Worm (Caenorhabditis elegans) whole organism, L3 larva: ENCODE data around the gene C44B11.6.

Source experiments
- ZK546.5 ChIP-seq: sonication (generic microtip); optimal IDR thresholded peaks from 2 replicates; lab custom pipeline; 2017; ENCODE audit warnings: missing biosample characterization, missing genetic modification characterization
- aly-2 ChIP-seq: fragments of 150-350 bp; optimal IDR thresholded peaks from 2 replicates; lab custom pipeline; 2014; ENCODE audit warnings: missing biosample characterization, missing genetic modification characterization
- ama-1 ChIP-seq: fragments of 150-350 bp; optimal IDR thresholded peaks from 2 replicates; lab custom pipeline; 2018
- ceh-16 ChIP-seq: sonication (generic microtip); optimal IDR thresholded peaks from 2 replicates; lab custom pipeline; 2017; ENCODE audit warnings: missing biosample characterization, missing genetic modification characterization
- ceh-28 ChIP-seq: fragments of 150-350 bp; optimal IDR thresholded peaks from 2 replicates; lab custom pipeline; 2014; ENCODE audit warnings: missing biosample characterization, missing genetic modification reagents, missing genetic modification characterization
- ceh-82 ChIP-seq: fragments of 150-350 bp; optimal IDR thresholded peaks from 2 replicates; lab custom pipeline; 2014; ENCODE audit warnings: missing biosample characterization, missing genetic modification characterization
- ceh-9 ChIP-seq: sonication (generic microtip); optimal IDR thresholded peaks from 2 replicates; lab custom pipeline; 2018; ENCODE audit warnings: missing biosample characterization, missing genetic modification characterization
- egl-5 ChIP-seq: fragments of 150-350 bp; optimal IDR thresholded peaks from 2 replicates; lab custom pipeline; 2017; ENCODE audit warnings: missing biosample characterization, missing genetic modification reagents, missing genetic modification characterization, inconsistent platforms
- elt-2 ChIP-seq: sonication (generic microtip); optimal IDR thresholded peaks from 2 replicates; lab custom pipeline; 2016; ENCODE audit warnings: missing genetic modification reagents, mild to moderate bottlenecking, missing genetic modification characterization, missing compliant biosample characterization
- elt-3 ChIP-seq, 3 experiments: fragments of 150-350 bp in 1 of 3; sonication (generic microtip) in 2 of 3; optimal IDR thresholded peaks; 2 replicates in 2 of 3; 4 replicates in 1 of 3; lab custom pipeline; 2014 to 2017; ENCODE audit warnings: missing biosample characterization in 3 of 3, missing genetic modification characterization in 3 of 3
- eor-1 ChIP-seq, 2 experiments: fragments of 150-350 bp; optimal IDR thresholded peaks; 2 replicates each; lab custom pipeline; 2014 to 2018; ENCODE audit warnings: missing biosample characterization in 2 of 2, missing genetic modification characterization in 2 of 2
- fkh-2 ChIP-seq: fragments of 150-350 bp; optimal IDR thresholded peaks from 2 replicates; lab custom pipeline; 2014; ENCODE audit warnings: missing biosample characterization, missing genetic modification reagents, missing genetic modification characterization
- fos-1 ChIP-seq: fragments of 150-350 bp; optimal IDR thresholded peaks from 2 replicates; lab custom pipeline; 2014; ENCODE audit warnings: missing biosample characterization, missing genetic modification characterization
- hmg-11 ChIP-seq: sonication (generic microtip); optimal IDR thresholded peaks from 2 replicates; lab custom pipeline; 2016; ENCODE audit warnings: missing genetic modification characterization, missing compliant biosample characterization
- lin-15B ChIP-seq: fragments of 150-350 bp; optimal IDR thresholded peaks from 2 replicates; lab custom pipeline; 2014; ENCODE audit warnings: missing biosample characterization, missing genetic modification characterization
- lin-39 ChIP-seq: fragments of 150-350 bp; optimal IDR thresholded peaks from 2 replicates; lab custom pipeline; 2018; ENCODE audit warnings: missing biosample characterization, missing genetic modification reagents, missing genetic modification characterization
- lsy-12 ChIP-seq: sonication (generic microtip); optimal IDR thresholded peaks from 2 replicates; lab custom pipeline; 2016; ENCODE audit warnings: mild to moderate bottlenecking, missing genetic modification characterization, missing compliant biosample characterization
- mdl-1 ChIP-seq: fragments of 150-350 bp; optimal IDR thresholded peaks from 2 replicates; lab custom pipeline; 2014; ENCODE audit warnings: missing biosample characterization, missing genetic modification characterization
- nfya-1 ChIP-seq: sonication (generic microtip); optimal IDR thresholded peaks from 2 replicates; lab custom pipeline; 2017; ENCODE audit warnings: missing genetic modification characterization, mild to moderate bottlenecking, missing compliant biosample characterization, antibody characterized with exemption, moderate library complexity; ENCODE audit not compliant: insufficient read depth
- nhr-12 ChIP-seq: fragments of 150-350 bp; optimal IDR thresholded peaks from 2 replicates; lab custom pipeline; 2014; ENCODE audit warnings: missing biosample characterization, missing genetic modification characterization
- nhr-23 ChIP-seq: fragments of 150-350 bp; optimal IDR thresholded peaks from 2 replicates; lab custom pipeline; 2014; ENCODE audit warnings: missing biosample characterization, missing genetic modification reagents, missing genetic modification characterization
- nhr-25 ChIP-seq: sonication (generic microtip); optimal IDR thresholded peaks from 2 replicates; lab custom pipeline; 2017; ENCODE audit warnings: missing biosample characterization, missing genetic modification characterization
- nhr-28 ChIP-seq: fragments of 150-350 bp; optimal IDR thresholded peaks from 2 replicates; lab custom pipeline; 2014; ENCODE audit warnings: missing biosample characterization, missing genetic modification characterization
- nhr-43 ChIP-seq: sonication (generic microtip); optimal IDR thresholded peaks from 2 replicates; lab custom pipeline; 2016; ENCODE audit warnings: mild to moderate bottlenecking, missing genetic modification characterization, missing compliant biosample characterization; ENCODE audit not compliant: poor library complexity, severe bottlenecking
- nhr-67 ChIP-seq: fragments of 150-350 bp; optimal IDR thresholded peaks from 2 replicates; lab custom pipeline; 2014; ENCODE audit warnings: missing biosample characterization, missing genetic modification characterization
- nhr-76 ChIP-seq: fragments of 150-350 bp; sonication (generic microtip); optimal IDR thresholded peaks from 5 replicates; lab custom pipeline; 2014; ENCODE audit warnings: missing biosample characterization, missing genetic modification characterization
- nhr-77 ChIP-seq: fragments of 150-350 bp; optimal IDR thresholded peaks from 2 replicates; lab custom pipeline; 2014; ENCODE audit warnings: missing biosample characterization, missing genetic modification characterization
- pha-4 ChIP-seq: fragments of 150-350 bp; optimal IDR thresholded peaks from 2 replicates; lab custom pipeline; 2014; ENCODE audit warnings: missing biosample characterization, missing genetic modification reagents, missing genetic modification characterization
- pqm-1 ChIP-seq: fragments of 150-350 bp; optimal IDR thresholded peaks from 2 replicates; lab custom pipeline; 2017; ENCODE audit warnings: missing biosample characterization, missing genetic modification characterization, inconsistent platforms
- sea-2 ChIP-seq: fragments of 150-350 bp; sonication (generic microtip); optimal IDR thresholded peaks from 4 replicates; lab custom pipeline; 2014; ENCODE audit warnings: missing biosample characterization, missing genetic modification reagents, missing genetic modification characterization
- snpc-4 ChIP-seq: fragments of 150-350 bp; optimal IDR thresholded peaks from 2 replicates; lab custom pipeline; 2014; ENCODE audit warnings: missing biosample characterization, missing genetic modification characterization
- tbx-2 ChIP-seq: sonication (generic microtip); optimal IDR thresholded peaks from 2 replicates; lab custom pipeline; 2016; ENCODE audit warnings: mild to moderate bottlenecking, missing genetic modification characterization, missing compliant biosample characterization
- unc-39 ChIP-seq: sonication (generic microtip); optimal IDR thresholded peaks from 4 replicates; lab custom pipeline; 2017; ENCODE audit warnings: missing biosample characterization, missing genetic modification characterization
- unc-62 ChIP-seq: fragments of 150-350 bp; sonication (generic microtip); optimal IDR thresholded peaks from 4 replicates; lab custom pipeline; 2014; ENCODE audit warnings: missing biosample characterization, missing genetic modification reagents, missing genetic modification characterization
- ztf-11 ChIP-seq: fragments of 150-350 bp; optimal IDR thresholded peaks from 2 replicates; lab custom pipeline; 2014; ENCODE audit warnings: missing biosample characterization, missing genetic modification characterization
- ztf-4 ChIP-seq: fragments of 150-350 bp; optimal IDR thresholded peaks from 2 replicates; lab custom pipeline; 2014; ENCODE audit warnings: missing biosample characterization, missing genetic modification characterization

Gene C44B11.6

ce11 chrIII:3127613-3128012 lies 25.3 kb upstream of the C44B11.6 start:
- TF ChIP-seq nhr-23 (tag; lab: Kevin White, UChicago) (no peak), lin-39 (tag; lab: Kevin White, UChicago) (no peak), nfya-1 (tag; lab: Kevin White, UChicago) (peak; percentile 66), elt-2 (tag; lab: Kevin White, UChicago) (peak; percentile 61), pqm-1 (tag; lab: Kevin White, UChicago) (peak; percentile 20), tbx-2 (tag; lab: Kevin White, UChicago) (no peak), pha-4 (tag; lab: Kevin White, UChicago) (peak; percentile 10), ztf-11 (tag; lab: Kevin White, UChicago) (no peak), ama-1 (no peak), ceh-28 (tag; lab: Kevin White, UChicago) (peak; percentile 48), hmg-11 (peak; percentile 75)
- TF ChIP-seq, all 47 proteins: peak for 6

DNA sequence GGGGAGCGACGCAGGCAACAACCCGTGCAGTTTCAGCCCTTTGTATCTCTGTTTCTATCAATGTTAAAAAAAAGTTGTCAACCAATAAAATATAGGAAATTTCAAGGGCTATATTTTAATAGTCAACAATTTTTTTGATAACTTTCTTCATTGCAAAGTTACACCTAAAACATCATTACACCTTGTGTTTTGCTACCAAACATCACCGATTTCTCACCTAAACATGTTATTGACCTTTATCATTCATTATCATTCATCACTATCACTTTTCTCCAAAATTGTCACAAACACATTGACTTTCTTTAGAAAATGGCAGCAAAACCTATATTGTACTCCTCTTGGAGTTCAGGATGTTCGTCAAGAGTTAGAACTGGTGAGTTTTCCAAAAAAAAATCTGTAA lies 23.9 kb upstream of the C44B11.6 start, which contains the start of gene Y53G8B.1:
Gene Y53G8B.1, plus strand, starts transcription at position 242 of the 400 bp plus-strand sequence.
- no peak for TF ChIP-seq nhr-23 (tag; lab: Kevin White, UChicago)
- TF ChIP-seq elt-2 (tag; lab: Kevin White, UChicago) = peak; percentile 13
- TF ChIP-seq nhr-43 (tag; lab: Kevin White, UChicago) = no peak
- TF ChIP-seq pqm-1 (tag; lab: Kevin White, UChicago) = peak; percentile 12
- no peak for TF ChIP-seq fkh-2 (tag; lab: Kevin White, UChicago)
- TF ChIP-seq ztf-4 (tag; lab: Kevin White, UChicago) = no peak
- no peak for TF ChIP-seq ceh-16 (tag; lab: Kevin White, UChicago)
- TF ChIP-seq unc-62 (GFP tag; lab: Kevin White, UChicago) = no peak

DNA sequence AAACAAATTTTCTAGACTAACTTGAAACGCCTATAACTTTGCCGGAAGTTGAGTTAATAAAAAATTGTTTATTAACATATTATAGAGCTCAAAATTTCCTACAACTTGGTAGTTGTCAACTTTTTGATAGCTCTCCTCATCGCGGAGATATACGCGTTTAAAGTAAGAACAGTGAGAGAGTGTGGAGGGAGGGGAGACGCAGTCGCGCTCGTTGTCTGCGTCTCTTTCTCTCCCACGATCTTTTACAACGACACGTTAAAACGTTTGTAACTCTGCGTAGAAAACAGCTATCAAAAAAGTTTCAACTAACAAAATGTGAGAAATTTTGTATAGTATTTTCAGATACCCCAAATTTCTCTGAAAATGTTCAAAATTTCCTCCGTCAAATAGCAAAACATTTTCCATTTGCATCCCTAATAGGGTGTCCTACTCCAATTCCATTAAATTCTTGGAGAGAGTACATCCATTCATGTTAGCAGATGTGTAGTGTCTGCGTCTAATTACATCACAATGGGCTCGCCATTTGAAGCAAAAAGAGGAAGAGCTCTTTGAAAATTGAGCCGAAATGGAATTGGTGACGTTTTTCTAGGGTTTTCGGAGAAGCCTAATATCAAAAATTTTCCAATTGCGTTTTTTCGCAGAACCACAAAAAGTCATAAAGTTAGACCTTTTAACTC lies 16.5 kb upstream of the C44B11.6 start:
- TF ChIP-seq nhr-77 (tag; lab: Kevin White, UChicago) = no peak
- TF ChIP-seq aly-2 (tag; lab: Kevin White, UChicago) = no peak
- no peak for TF ChIP-seq ceh-82 (tag; lab: Kevin White, UChicago)
- TF ChIP-seq tbx-2 (tag; lab: Kevin White, UChicago) = no peak
- no peak for TF ChIP-seq nhr-23 (tag; lab: Kevin White, UChicago)

DNA sequence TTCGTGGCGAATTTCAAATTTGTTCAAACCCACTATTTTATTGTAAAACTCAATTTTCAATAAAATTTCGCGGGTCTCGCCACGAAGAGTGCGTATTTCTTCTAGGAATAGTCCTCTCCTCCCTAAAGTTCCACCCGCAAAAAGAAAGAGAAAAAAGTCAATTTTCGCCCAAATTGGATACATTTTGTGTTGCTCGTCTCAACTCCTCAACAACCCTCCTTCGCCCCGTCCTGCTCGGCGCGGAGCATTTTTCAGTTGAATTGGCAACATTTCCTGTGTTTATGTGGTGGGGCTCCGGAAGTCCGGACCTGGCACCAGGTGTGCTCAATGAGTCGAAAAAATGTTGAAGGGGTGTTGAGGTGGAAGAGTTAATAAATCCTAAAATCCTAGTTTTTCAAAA lies 14.9 kb upstream of the C44B11.6 start:
- no peak for TF ChIP-seq aly-2 (tag; lab: Kevin White, UChicago)
- no peak for TF ChIP-seq nhr-43 (tag; lab: Kevin White, UChicago)
- peak; percentile 3 for TF ChIP-seq nfya-1 (tag; lab: Kevin White, UChicago)
- TF ChIP-seq ceh-9 = no peak
- TF ChIP-seq ztf-11 (tag; lab: Kevin White, UChicago) = no peak
- TF ChIP-seq, all 47 proteins: peak for 1

- TF ChIP-seq ceh-16 (tag; lab: Kevin White, UChicago) (no peak), unc-39 (no peak), ceh-82 (tag; lab: Kevin White, UChicago) (no peak), pha-4 (tag; lab: Kevin White, UChicago) (no peak), nfya-1 (tag; lab: Kevin White, UChicago) (peak; percentile 58), ceh-28 (tag; lab: Kevin White, UChicago) (no peak), nhr-76 (no peak), nhr-67 (tag; lab: Kevin White, UChicago) (no peak), hmg-11 (peak; percentile 19), fos-1 (tag; lab: Kevin White, UChicago) (no peak), nhr-23 (tag; lab: Kevin White, UChicago) (no peak), elt-3 (tag; optimal IDR thresholded peaks at IDR 0.05; lab: Kevin White, UChicago) (no peak), nhr-25 (tag; lab: Kevin White, UChicago) (no peak), elt-2 (tag; lab: Kevin White, UChicago) (no peak), mdl-1 (tag; lab: Kevin White, UChicago) (no peak)
These were observed 13.8 kb upstream of the C44B11.6 start, which contains the start of gene mec-12 for ce11 chrIII:3139144-3139543. TSS of gene mec-12 (minus strand) at chrIII:3139234.

- TF ChIP-seq tbx-2 (tag; lab: Kevin White, UChicago) (no peak), nhr-28 (tag; lab: Kevin White, UChicago) (no peak), pha-4 (tag; lab: Kevin White, UChicago) (no peak), snpc-4 (tag; lab: Kevin White, UChicago) (no peak), ZK546.5 (no peak), nhr-23 (tag; lab: Kevin White, UChicago) (no peak), nhr-77 (tag; lab: Kevin White, UChicago) (no peak), lsy-12 (tag; lab: Kevin White, UChicago) (no peak), sea-2 (GFP tag; lab: Kevin White, UChicago) (no peak), elt-3 (tag; optimal IDR thresholded peaks at IDR 0.05; lab: Kevin White, UChicago) (no peak), pqm-1 (tag; lab: Kevin White, UChicago) (no peak), lin-15B (tag; lab: Kevin White, UChicago) (no peak), fkh-2 (tag; lab: Kevin White, UChicago) (no peak), unc-62 (GFP tag; lab: Kevin White, UChicago) (no peak), unc-39 (no peak), ztf-11 (tag; lab: Kevin White, UChicago) (no peak), nhr-12 (tag; lab: Kevin White, UChicago) (no peak), egl-5 (tag; lab: Kevin White, UChicago) (no peak), eor-1 (tag; optimal IDR thresholded peaks at IDR 0.05; lab: Kevin White, UChicago) (no peak)
- TF ChIP-seq, all 47 proteins: peak for 0
These were observed 12.7 kb upstream of the C44B11.6 start for ce11 chrIII:3140227-3140626.
